Fruit fly (Drosophila melanogaster): Measurements from ENCODE around the gene Eip74EF.
A peak's percentile ranks its signal among the peaks of the same experiment; 100 is the strongest.

Eip74EF gene

DNA sequence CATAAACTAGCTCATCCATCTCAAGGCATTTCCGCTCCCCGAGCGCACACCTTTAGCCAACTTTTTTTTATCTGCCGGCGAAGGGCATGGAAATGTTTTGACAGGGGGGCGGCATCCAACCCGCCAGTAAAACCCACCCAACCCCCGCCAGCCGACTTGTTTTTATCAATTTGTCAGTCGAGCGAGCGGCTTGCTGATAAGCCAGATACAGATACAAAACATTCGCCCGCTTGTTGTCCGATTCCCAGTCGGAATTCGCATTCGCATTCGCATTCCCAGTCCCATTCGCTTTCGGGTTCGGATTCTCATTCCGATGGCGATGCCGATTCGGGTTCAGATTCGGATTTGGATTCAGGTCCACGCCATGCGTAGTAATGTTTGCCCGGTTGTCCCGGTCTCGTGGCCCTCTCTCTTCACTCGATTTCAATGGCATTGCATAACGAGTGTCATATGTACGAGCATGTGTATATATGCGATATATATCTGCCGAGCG lies 46.0 kb upstream of the Eip74EF start (continued):
- peak; percentile 96 for TF ChIP-seq sug (tag; optimal IDR thresholded peaks at IDR 0.05)
- no peak for TF ChIP-seq ssp (GFP tag; IDR thresholded peaks at IDR 0.05)
- TF ChIP-seq Adf1 (GFP tag; IDR thresholded peaks at IDR 0.05) = no peak; the same call in 1 of the 2 replicates
- no peak for TF ChIP-seq CG17568 (GFP tag; optimal IDR thresholded peaks at IDR 0.05)
- no peak for TF ChIP-seq CG14710 (tag; optimal IDR thresholded peaks at IDR 0.05)
- TF ChIP-seq CG14860 (GFP tag; IDR thresholded peaks at IDR 0.05; ENCODE audit: partially characterized antibody) = no peak
- TF ChIP-seq Six4 (GFP tag; optimal IDR thresholded peaks at IDR 0.05) = no peak
- no peak for TF ChIP-seq CG1024 (GFP tag; IDR thresholded peaks at IDR 0.05)
- TF ChIP-seq ase (GFP tag; IDR thresholded peaks at IDR 0.05) = no peak
- peak; percentile 91 for TF ChIP-seq CG18011 (GFP tag; optimal IDR thresholded peaks at IDR 0.05)
- no peak for TF ChIP-seq CG15479 (GFP tag; optimal IDR thresholded peaks at IDR 0.05)
- TF ChIP-seq zfh2 (GFP tag; optimal IDR thresholded peaks at IDR 0.05) = no peak
- TF ChIP-seq mirr (GFP tag; optimal IDR thresholded peaks at IDR 0.05) = peak; percentile 83
- TF ChIP-seq Stat92E (GFP tag; optimal IDR thresholded peaks at IDR 0.05) = no peak
- TF ChIP-seq CG2120 (GFP tag; optimal IDR thresholded peaks at IDR 0.05) = peak; percentile 21
- no peak for TF ChIP-seq tll (GFP tag; optimal IDR thresholded peaks at IDR 0.05)
- peak; percentile 34 for TF ChIP-seq ERR (GFP tag; optimal IDR thresholded peaks at IDR 0.05)
- no peak for TF ChIP-seq CG11247 (GFP tag; IDR thresholded peaks at IDR 0.05)
- no peak for TF ChIP-seq Jarid2 (GFP tag; optimal IDR thresholded peaks at IDR 0.05)
- TF ChIP-seq Usf (GFP tag; optimal IDR thresholded peaks at IDR 0.05) = no peak
- no peak for TF ChIP-seq Sox100B (GFP tag; optimal IDR thresholded peaks at IDR 0.05)
- TF ChIP-seq jing (GFP tag; optimal IDR thresholded peaks at IDR 0.05) = no peak
- TF ChIP-seq CG31224 (GFP tag; IDR thresholded peaks at IDR 0.05) = no peak
- no peak for TF ChIP-seq esg (GFP tag; conservative IDR thresholded peaks at IDR 0.05)
- no peak for TF ChIP-seq Hr3 (GFP tag; optimal IDR thresholded peaks at IDR 0.05)
- TF ChIP-seq CG18476 (GFP tag; optimal IDR thresholded peaks at IDR 0.05) = no peak
- TF ChIP-seq tup (GFP tag; optimal IDR thresholded peaks at IDR 0.05) = no peak
- no peak for TF ChIP-seq zf30C (GFP tag; optimal IDR thresholded peaks at IDR 0.05)
- no peak for TF ChIP-seq chif (GFP tag; optimal IDR thresholded peaks at IDR 0.05)
- no peak for TF ChIP-seq CG17186 (GFP tag; optimal IDR thresholded peaks at IDR 0.05)
- no peak for TF ChIP-seq CG15269 (tag; optimal IDR thresholded peaks at IDR 0.05)
- peak; percentile 85 for TF ChIP-seq Med (GFP tag)
- no peak for TF ChIP-seq nerfin-2 (GFP tag; IDR thresholded peaks at IDR 0.05; ENCODE audit: partially characterized antibody)
- TF ChIP-seq eyg (GFP tag; optimal IDR thresholded peaks at IDR 0.05) = no peak
- peak; percentile 48 for TF ChIP-seq Dp (GFP tag; optimal IDR thresholded peaks at IDR 0.05)
- no peak for TF ChIP-seq insv (GFP tag; optimal IDR thresholded peaks at IDR 0.05)
- no peak for TF ChIP-seq Oli (tag; optimal IDR thresholded peaks at IDR 0.05)
- TF ChIP-seq bbx (GFP tag; IDR thresholded peaks at IDR 0.05; ENCODE audit: partially characterized antibody) = no peak
- TF ChIP-seq CG30403 (GFP tag; optimal IDR thresholded peaks at IDR 0.05) = no peak
- no peak for TF ChIP-seq cato (GFP tag; optimal IDR thresholded peaks at IDR 0.05; ENCODE audit: borderline replicate concordance)
- peak; percentile 30 for TF ChIP-seq CG3281 (GFP tag; optimal IDR thresholded peaks at IDR 0.05)
- no peak for TF ChIP-seq CG11398 (GFP tag; optimal IDR thresholded peaks at IDR 0.05)
- TF ChIP-seq crc (GFP tag; optimal IDR thresholded peaks at IDR 0.05) = no peak
- TF ChIP-seq CG10431 (GFP tag; optimal IDR thresholded peaks at IDR 0.05) = no peak
- no peak for TF ChIP-seq ash1 (GFP tag; optimal IDR thresholded peaks at IDR 0.05)
- TF ChIP-seq HLH3B (GFP tag; IDR thresholded peaks at IDR 0.05) = no peak
- TF ChIP-seq lilli (GFP tag; optimal IDR thresholded peaks at IDR 0.05) = no peak
- TF ChIP-seq pzg (GFP tag; optimal IDR thresholded peaks at IDR 0.05) = peak; percentile 19
- TF ChIP-seq CG4328 (GFP tag; optimal IDR thresholded peaks at IDR 0.05) = no peak
- TF ChIP-seq CG4854 (GFP tag; optimal IDR thresholded peaks at IDR 0.05) = no peak
